Fruit fly (Drosophila melanogaster) ovary, adult (tissue): ENCODE data around the gene Ref2.

Experiments
- CG17801 ChIP-seq: fragments of 200-800 bp; optimal IDR thresholded peaks from 2 replicates; lab custom pipeline; 2019; ENCODE audit warnings: missing biosample characterization, mild to moderate bottlenecking, missing genetic modification characterization, moderate library complexity; ENCODE audit not compliant: partially characterized antibody

Gene Ref2

DNA sequence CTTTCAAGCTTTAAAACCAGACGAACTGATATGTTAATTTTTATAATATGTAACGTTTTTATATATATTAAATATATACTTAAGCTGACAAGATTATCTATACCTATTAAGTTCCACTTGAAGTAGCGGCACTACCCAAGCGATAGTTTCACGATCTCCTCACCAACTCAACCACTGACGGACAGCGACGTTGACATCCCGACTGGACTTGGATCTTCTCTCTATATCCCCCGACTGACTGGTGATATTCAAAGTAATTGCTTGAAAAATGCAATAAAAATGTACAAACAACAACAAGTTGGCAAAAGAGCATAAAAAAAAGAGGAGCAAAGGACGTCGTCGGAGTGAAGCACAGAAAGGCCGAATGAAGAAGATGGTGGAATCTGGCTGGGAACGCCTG lies at the start of gene Ref2:
Gene Ref2, minus strand, starts transcription at position 101 of the 400 bp plus-strand sequence.
- TF ChIP-seq CG17801 = no peak

DNA sequence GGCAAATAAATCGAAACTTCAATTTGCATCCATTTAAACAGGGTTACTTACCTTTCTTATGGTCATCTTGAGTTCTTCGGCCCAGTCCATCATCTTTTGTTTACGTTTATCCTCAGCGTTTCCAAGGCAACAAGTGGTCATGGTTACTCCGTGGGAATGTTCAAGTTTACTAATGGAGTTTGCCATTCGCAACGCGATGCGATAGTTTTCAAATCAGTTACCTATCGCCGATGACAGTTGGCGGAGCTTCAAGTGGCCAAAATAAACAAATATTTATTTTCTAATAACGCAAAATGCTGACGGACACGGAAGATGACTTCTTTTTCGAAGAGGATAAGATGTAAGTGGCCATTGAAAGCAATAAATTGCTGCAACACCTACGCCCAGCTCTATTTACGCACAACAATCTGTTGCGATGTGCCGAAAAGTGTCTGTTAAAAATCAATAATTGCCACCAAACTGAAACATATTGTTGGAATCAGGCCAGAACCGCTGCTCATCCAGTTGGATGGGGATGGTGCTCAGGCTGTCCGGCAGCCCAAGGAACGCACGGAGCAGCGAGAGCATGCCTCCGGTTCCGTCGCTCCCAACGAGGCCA lies 48.8 kb upstream of the Ref2 start, which contains the start of the genes IFT43 and PICK1:
Gene IFT43, minus strand, starts transcription at position 166 of the 598 bp plus-strand sequence.
Gene PICK1, plus strand, starts transcription at position 211 of the 598 bp plus-strand sequence.
- TF ChIP-seq CG17801 = no peak

DNA sequence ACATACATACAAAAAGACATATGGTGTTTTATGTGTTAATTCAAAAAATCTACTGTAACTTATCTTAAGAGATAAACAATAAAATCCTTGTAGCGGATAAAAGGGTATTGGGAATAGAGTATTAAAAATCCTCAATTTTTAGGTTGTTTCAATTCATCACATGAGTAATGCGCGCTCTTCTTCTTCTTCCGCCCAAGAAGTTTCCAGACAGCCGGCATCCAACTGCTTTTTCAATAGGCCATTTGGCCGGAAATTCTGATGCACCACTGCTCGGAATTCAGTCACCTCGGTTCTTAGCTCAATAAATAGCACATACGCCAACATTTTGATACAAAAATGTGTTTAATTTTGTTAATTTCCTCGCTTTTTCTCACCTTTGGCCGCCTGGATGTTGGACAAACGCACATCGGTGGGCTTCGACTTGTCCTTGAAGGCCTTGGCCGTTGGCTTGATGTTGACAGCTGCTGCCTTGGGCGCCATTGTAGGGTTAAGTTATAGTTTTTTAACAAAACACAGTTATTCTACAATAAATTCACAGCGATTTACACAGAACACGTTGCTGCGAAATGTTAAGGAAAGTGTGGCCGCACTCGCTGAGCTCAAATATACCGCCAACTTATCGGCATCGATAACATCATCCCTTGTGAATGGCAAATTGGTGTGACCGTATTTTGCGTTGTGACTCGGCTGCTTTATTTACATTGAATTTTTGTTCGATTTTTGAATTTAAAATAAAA lies 46.4 kb upstream of the Ref2 start, which contains the start of the genes CCT4 and CG6153:
Gene CCT4, minus strand, starts transcription at position 592 of the 737 bp plus-strand sequence.
Gene CG6153, plus strand, starts transcription at position 651 of the 737 bp plus-strand sequence.
- no peak for TF ChIP-seq CG17801

DNA sequence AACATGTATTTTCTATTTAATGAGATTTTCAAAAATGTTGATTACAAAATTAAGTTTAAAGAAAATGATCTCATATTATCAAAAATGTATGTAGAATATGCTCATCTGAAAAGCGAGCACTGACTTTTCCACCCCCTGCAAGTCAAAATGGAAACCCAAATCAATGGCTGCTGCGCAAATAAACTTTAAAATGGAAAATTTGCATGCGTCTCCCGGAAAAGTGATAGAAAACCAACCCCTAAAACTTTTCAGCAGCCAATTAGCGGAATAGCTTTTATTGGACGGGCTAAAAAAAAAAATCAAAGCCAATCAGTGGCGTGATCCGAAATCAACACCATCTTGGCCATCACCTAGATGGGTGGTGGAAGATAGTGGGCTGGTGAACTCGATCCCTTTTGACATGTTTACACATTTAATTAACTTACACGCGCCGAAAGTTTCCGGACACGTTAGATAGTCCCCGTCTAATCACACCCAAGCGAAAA lies 43.2 kb upstream of the Ref2 start:
- no peak for TF ChIP-seq CG17801

DNA sequence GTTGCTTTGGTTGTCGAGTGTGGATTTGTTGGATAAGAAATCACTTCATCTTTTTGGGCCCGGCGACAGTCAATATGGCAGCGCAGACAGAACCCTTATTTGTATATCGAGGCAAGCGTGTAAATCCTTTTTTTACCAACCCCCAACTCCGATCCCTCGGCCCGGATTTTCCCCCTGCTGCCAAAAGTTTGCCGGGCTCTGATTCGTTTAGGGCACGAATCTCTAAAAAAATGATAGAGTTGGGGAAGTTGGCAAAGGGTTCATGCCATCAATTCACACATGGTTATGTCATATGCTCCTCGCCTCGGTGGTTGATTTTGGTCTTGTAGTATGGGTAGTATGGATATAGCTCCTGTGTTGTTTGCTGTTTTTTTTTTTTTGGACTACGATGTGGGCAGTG lies 40.7 kb upstream of the Ref2 start:
- no peak for TF ChIP-seq CG17801

DNA sequence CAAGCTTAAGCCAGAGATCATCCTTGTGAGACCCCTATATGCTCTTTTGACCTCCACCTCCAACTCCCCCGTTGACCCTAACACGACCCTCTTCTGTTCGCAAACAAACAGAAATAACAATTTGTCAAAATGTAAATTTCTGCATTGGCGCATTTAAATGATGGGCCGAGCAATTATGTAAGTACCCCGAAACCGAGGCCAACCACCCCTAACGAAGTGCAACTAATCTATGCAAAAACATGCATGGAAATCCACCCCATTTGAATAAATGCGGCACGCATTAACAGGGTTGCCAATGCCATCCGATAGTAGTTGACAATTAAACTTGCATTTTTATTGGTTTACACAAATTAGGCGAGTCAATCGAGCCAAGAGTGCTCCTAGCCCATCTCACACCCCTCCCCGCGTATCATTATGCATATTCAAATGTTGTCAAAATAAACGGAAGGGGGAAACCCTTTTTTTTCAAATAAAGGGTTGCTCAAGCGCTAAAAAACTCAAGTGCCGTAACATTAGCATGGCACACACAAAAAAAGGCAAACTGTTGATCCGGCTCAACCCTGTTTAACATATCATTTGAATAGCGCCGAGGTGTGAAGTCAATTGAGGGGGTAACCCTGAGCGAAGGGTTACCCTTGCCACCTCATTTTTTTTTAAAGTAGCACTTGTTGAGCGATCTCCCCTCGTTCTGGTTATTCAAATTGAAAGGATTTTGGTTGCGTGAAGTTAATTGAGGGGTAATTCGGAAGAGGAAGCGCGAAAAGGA lies 35.6 kb upstream of the Ref2 start:
- TF ChIP-seq CG17801 = no peak

DNA sequence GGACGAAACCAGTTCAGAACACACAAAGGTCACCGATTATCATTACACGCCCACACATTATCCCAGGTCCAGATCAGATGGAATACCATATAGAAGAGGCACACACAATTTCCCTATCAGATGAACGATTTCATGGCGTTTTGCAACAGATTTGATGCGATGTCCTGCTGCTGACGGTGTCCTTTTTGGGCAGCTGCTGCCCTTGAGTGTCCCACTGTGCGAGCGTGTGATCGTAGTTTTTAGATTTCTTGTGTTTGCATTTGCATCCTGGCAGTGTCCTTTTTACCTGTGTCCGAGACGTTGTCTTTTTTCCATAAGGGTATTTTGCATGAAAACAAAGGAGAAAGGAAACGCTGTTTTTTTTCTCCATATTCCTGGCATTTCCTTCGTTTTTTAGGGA lies 33.2 kb upstream of the Ref2 start:
- no peak for TF ChIP-seq CG17801

DNA sequence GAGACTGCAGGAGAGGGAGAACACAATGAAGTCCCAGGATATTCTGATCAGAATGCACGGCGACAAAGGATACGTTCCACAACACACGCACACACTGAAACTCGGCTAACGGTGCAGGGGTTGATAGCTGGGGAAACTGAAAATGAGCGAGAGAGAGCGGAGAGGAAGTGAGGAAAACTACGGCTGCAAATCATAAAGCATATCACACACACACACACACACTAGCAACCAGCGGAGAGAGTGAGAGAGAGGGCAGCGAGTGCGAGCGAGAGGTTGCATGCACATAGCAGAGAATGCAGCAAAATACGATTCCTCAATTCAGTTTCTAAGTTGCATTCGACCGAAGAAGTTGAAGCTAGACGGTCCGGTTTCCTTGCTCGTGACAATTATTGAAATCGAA lies 32.1 kb upstream of the Ref2 start:
- no peak for TF ChIP-seq CG17801

DNA sequence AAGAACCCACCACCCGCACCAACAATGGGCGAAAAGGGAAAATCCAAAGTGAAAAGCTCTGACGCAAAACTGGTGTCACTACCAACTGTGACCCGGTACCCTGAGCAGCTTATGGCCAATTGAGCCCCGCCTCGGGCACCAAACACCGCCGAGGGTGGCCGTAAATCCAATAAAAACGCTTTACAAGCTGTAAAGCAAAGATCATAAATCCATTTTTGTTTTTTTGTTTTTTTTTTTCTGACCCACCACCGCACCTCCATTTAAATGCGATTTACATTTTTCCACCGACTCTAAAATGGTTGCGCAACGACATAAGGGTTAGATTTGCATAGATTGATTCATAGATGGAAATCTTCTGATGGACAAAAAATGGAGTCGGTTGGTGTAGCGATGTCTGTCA lies 28.2 kb upstream of the Ref2 start:
- no peak for TF ChIP-seq CG17801

DNA sequence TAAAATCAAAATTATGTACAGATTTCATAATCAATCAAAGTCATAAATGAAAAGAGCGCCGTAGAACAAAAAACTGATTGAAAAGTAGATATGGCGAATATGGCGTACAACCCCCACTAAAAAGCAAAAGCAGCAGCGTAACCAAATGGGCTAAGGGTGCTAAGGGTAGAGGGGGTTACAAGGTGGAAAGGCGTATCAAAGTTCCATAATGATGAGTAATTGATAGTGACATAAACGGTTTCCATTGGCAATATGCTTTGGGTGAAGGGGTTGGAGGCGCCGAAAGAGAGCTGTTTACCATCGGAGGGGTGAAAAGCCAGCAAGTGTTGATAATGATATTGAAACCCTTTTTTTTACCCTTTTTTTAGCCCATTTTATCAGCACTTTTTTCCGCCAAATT lies 26.1 kb upstream of the Ref2 start:
- TF ChIP-seq CG17801 = no peak

DNA sequence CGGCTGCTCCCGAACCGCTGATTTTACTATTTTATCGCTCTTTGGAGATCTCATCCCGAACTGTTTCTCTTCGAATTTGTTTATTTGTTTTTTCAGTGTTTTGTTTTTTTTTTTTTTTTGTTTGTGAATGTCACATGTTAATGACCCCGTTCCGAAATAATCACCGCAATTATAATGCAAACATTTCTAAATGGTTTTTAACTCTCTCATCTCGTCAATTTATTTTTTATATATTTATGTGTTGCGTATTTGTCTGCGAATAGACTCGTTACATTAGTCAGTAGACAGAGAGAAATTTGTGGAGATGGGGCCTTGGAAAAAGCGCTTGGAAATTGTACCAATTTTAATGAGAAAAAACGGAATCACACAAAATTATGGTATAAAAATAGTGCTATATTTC lies 23.5 kb upstream of the Ref2 start, which contains the start of gene Nepl7:
Gene Nepl7, minus strand, starts transcription at position 101 of the 400 bp plus-strand sequence.
- no peak for TF ChIP-seq CG17801

DNA sequence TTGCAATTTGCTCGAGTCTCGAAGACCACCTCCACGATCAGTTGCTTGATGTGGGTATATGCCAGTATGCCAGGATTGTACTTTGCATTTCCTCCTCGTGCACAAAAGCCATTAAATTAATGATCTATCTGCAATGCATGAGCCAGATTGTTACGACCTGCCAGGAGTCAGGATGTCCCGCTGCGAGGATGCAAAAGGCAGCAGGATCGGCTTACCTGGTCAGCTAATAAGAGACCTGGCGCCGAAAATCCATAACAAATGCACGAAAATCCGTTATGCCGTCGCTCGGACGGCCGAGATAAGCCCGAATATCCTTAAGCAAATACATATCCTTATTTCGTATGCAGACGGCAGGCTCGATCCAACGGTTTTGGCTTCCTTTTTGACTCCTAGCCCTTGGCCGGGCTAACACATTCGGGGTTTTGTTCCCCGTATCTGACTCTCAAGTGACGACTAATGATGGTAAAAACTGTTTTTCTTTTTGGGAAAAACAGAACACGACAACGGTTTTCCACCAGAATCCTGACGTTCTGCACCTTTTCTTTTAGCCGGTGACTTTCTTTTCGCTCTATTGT lies 19.9 kb upstream of the Ref2 start:
- no peak for TF ChIP-seq CG17801

DNA sequence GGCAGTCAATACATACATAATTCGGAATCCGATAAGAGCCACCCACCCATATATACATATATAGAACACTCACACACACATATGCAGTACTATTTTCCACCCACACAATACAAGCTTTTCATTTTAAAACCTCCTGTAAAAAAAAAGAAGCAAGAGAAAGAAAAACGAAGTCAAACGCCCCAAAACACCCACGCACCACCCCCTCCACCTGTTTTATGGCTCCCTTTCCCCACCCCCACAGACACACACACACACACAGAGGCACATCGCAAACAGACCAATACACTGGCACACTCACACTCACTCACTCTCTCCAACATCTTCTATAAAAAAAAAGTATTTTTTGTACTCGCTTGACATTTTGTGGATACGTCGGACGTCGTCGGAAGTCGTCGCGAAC lies 11.2 kb upstream of the Ref2 start:
- no peak for TF ChIP-seq CG17801

DNA sequence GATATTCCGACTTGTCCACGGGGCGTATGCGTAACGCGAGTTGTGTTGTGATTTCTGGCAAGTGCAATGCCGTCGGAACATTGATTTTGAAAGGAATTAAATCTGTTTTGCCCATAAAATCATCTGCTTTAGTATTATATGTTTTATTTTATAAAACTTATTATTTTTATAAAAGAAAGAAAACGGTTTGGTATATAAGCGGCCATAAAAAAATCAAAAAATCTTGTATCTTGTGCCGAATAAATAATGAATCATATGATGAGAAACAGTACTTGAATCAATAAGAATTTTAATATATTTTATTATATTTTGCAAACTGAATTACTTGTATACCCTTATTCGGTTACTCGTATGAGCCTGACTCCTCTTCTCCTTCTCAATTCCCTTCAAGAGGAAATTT lies 10.7 kb upstream of the Ref2 start, which contains the start of gene pdm2:
Gene pdm2, plus strand, starts transcription at position 301 of the 400 bp plus-strand sequence.
- TF ChIP-seq CG17801 = no peak

DNA sequence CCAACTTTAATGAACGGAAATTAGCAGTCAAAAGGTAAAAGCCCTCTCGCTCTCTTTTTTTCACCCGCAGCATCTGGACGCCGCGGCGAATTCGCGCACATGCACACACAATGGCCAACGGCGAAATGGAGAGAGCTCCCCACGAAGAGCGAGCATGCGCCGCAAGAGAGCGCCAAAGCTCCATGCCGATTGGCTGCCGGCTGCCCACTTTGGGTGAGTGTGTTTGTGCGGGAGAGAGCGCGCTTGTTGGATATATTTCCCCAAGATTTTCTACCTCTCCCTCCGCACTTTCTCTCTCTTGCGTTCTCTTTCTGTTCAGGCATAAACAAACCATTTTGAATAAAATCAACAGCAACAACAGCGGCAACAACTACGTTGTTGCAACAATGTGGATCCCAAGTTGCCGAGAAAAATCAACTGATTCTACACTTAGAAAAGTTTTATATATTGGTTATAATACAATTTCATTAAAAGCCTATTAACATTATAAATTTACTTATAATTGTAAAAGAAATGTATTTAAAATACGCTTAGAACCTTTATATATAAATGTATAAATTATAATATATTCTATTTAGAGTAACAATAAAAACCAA lies 9.7 kb upstream of the Ref2 start:
- no peak for TF ChIP-seq CG17801

DNA sequence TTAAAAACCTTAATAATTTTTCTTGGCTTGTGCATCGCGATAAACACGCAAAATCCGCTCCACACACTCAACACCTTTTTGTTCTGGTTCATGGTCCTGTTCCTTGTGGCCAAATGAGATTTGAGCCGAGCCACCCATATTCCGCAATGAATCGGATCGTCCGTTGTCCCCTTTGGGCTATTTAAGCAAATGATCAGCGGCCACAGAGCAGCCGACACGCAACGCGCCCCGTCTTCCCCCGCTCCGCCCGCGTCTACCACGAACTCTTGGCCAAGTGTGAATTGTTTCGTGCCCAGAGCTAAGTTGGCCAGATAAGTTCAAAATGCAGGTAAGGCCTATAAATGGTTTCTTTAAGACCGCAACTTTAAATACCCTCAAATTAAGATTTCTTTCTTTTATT lies 4.9 kb upstream of the Ref2 start:
- no peak for TF ChIP-seq CG17801
